Worm (Caenorhabditis elegans): Measurements from ENCODE around the gene T12A2.21.

Gene T12A2.21

DNA sequence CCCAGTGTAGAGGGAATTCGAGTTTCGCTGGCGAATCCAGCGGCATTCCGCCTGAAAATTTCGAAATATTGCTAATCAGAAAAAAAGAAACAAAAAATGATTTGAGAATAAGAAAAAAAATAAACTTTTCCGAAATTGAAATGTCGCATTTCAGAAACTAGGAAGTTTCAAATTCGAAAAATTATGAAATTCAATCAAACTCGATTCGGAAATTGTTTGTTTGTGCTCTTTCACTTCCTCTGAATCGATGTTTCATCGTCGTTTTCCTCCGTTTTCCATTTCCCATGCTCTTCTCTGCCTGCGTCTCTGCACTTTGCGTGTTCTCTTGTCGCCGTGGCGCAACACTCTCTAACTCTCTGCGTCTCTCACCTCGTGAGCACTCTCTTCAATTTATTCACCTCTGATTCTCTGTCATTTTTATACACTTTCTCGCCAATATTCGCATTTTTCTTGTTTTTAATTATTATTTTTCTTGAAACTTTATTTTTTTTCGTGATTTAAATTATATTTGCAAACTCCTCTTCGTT lies 41.8 kb upstream of the T12A2.21 start, which contains the start of gene C18F10.7 (continued):
- TF ChIP-seq lsy-12 (tag; optimal IDR thresholded peaks at IDR 0.05) = no peak

DNA sequence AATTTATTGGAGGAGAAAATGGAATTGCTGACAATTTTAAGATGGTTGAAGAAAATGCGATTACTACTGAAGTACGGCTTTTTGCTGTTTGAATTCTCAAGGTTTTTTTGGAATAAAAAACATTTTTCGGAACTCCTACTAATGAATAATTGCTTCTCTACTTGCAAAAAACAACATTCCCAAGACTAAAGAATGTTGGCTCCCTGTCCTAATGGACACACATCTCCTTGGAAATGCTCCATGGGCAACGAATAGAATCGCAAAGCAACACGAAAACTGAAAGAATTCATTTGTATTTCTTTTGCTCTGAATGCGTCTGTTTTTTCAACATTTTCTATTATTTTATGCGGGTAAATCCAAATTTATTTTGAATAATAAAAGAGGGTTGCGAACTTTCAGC lies 36.3 kb upstream of the T12A2.21 start, which contains the start of gene C18F10.2:
Gene C18F10.2 (plus strand): TSS at position 301 of the 400 bp plus-strand sequence.
- TF ChIP-seq lsy-12 (tag; optimal IDR thresholded peaks at IDR 0.05) (no peak), tbx-2 (tag; optimal IDR thresholded peaks at IDR 0.05) (no peak), ceh-16 (tag; optimal IDR thresholded peaks at IDR 0.05) (no peak), nfya-1 (tag; optimal IDR thresholded peaks at IDR 0.05; ENCODE audit: insufficient read depth) (no peak), pqm-1 (tag; optimal IDR thresholded peaks at IDR 0.05) (no peak), nhr-11 (tag; optimal IDR thresholded peaks at IDR 0.05) (no peak), mdl-1 (tag; optimal IDR thresholded peaks at IDR 0.05) (no peak)

DNA sequence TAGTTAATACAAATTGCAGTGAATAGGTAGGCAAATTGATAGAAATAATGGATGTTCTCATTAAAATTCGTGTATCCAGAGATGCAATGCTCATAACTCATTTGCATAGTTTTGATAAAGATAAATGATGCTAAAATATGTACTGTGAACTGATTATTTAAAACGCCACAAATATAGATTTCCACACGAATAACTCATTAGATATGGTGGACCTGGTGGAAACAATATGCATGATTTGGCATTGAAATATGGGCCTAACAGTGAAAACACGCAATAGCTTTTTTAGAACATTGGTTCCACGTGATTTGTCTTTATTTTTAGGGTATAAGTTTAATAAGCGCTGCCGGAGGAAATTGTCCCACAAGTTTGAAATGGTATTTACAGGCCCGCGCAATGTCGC lies 33.7 kb upstream of the T12A2.21 start, which contains the start of gene srg-3:
Gene srg-3 (minus strand): TSS at position 101 of the 400 bp plus-strand sequence.
- no peak for TF ChIP-seq fkh-2 (tag; optimal IDR thresholded peaks at IDR 0.05)
- no peak for TF ChIP-seq ceh-16 (tag; optimal IDR thresholded peaks at IDR 0.05)
- no peak for TF ChIP-seq elt-3 (tag; optimal IDR thresholded peaks at IDR 0.05)
- no peak for TF ChIP-seq hmg-11 (tag; optimal IDR thresholded peaks at IDR 0.05)
- TF ChIP-seq lin-15B (tag; optimal IDR thresholded peaks at IDR 0.05) = no peak
- TF ChIP-seq sea-2 (GFP tag; optimal IDR thresholded peaks at IDR 0.05) = no peak
- TF ChIP-seq tbx-2 (tag; optimal IDR thresholded peaks at IDR 0.05) = no peak
- no peak for TF ChIP-seq unc-62 (GFP tag; optimal IDR thresholded peaks at IDR 0.05)
- TF ChIP-seq lin-39 (tag; optimal IDR thresholded peaks at IDR 0.05) = no peak
- TF ChIP-seq ceh-28 (tag; optimal IDR thresholded peaks at IDR 0.05) = no peak
- no peak for TF ChIP-seq R02D3.7 (tag; optimal IDR thresholded peaks at IDR 0.05)
- TF ChIP-seq lsy-12 (tag; optimal IDR thresholded peaks at IDR 0.05) = no peak
- TF ChIP-seq nhr-11 (tag; optimal IDR thresholded peaks at IDR 0.05) = no peak
- no peak for TF ChIP-seq zag-1 (tag; optimal IDR thresholded peaks at IDR 0.05)
- no peak for TF ChIP-seq egl-27 (tag; optimal IDR thresholded peaks at IDR 0.05)

DNA sequence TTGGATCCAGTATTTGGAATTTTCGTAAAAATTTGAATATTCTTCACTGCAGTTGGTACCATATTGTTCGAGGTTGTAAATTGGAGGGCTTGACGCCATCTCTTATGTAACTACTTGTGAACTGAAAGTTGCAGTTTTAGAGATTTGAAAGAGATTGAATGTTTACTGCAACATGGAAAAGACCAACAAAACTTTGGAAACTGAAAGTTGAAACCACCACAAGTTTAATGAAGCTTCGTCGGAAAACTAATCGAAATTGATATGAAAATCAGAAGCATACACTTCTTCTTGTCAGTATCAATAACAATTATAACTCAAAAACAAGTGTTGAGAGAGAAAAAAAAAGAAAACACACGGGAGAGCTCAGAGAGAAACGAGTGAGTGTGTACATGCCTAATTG lies 31.5 kb upstream of the T12A2.21 start, which contains the start of gene srg-7:
Gene srg-7 (minus strand): TSS at position 101 of the 400 bp plus-strand sequence.
- TF ChIP-seq nhr-67 (tag; optimal IDR thresholded peaks at IDR 0.05) = no peak
- TF ChIP-seq nhr-76 (tag; optimal IDR thresholded peaks at IDR 0.05) = no peak
- no peak for TF ChIP-seq nhr-237 (tag; optimal IDR thresholded peaks at IDR 0.05)
- no peak for TF ChIP-seq lin-39 (tag; optimal IDR thresholded peaks at IDR 0.05)
- no peak for TF ChIP-seq zag-1 (tag; optimal IDR thresholded peaks at IDR 0.05)
- TF ChIP-seq nhr-23 (tag; optimal IDR thresholded peaks at IDR 0.05) = no peak
- TF ChIP-seq tbx-2 (tag; optimal IDR thresholded peaks at IDR 0.05) = no peak
- no peak for TF ChIP-seq ceh-28 (tag; optimal IDR thresholded peaks at IDR 0.05)
- TF ChIP-seq jun-1 (tag; optimal IDR thresholded peaks at IDR 0.05) = no peak
- no peak for TF ChIP-seq pqm-1 (tag; optimal IDR thresholded peaks at IDR 0.05)
- no peak for TF ChIP-seq nhr-28 (tag; optimal IDR thresholded peaks at IDR 0.05)
- TF ChIP-seq nhr-11 (tag; optimal IDR thresholded peaks at IDR 0.05) = no peak
- TF ChIP-seq elt-1 (tag; optimal IDR thresholded peaks at IDR 0.05) = no peak
- no peak for TF ChIP-seq snpc-4 (tag; optimal IDR thresholded peaks at IDR 0.05)
- no peak for TF ChIP-seq elt-3 (tag; optimal IDR thresholded peaks at IDR 0.05)
- TF ChIP-seq eor-1 (tag; optimal IDR thresholded peaks at IDR 0.05) = no peak
- TF ChIP-seq fkh-10 (GFP tag; optimal IDR thresholded peaks at IDR 0.05) = no peak
- TF ChIP-seq pha-4 (tag; optimal IDR thresholded peaks at IDR 0.05) = no peak
- no peak for TF ChIP-seq unc-62 (GFP tag; optimal IDR thresholded peaks at IDR 0.05)

DNA sequence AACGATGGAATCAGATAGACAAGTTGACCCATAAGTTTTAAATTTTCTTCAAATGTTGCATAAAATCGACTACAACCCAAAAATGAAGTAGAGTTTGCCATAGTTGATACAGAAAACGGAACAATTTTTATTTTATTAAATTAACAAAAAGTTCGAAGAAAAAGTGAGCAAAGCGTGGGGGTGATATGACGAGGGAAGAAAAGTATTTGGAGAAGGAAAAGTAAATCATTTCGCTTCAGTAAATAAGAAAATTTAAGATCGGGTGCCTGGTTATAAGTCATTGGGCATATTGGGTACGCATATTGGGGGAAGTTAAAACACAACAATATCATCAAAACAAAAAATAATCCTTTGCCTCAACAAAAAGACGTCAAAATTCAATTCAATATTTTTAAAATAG lies 29.4 kb upstream of the T12A2.21 start, which contains the start of gene srg-6:
Gene srg-6 (minus strand): TSS at position 101 of the 400 bp plus-strand sequence.
- no peak for TF ChIP-seq ZK546.5 (tag; optimal IDR thresholded peaks at IDR 0.05)
- no peak for TF ChIP-seq nhr-67 (tag; optimal IDR thresholded peaks at IDR 0.05)
- TF ChIP-seq jun-1 (tag; optimal IDR thresholded peaks at IDR 0.05) = no peak
- TF ChIP-seq ztf-4 (tag; optimal IDR thresholded peaks at IDR 0.05) = no peak
- TF ChIP-seq hmg-11 (tag; optimal IDR thresholded peaks at IDR 0.05) = no peak
- TF ChIP-seq elt-3 (tag; optimal IDR thresholded peaks at IDR 0.05) = no peak
- TF ChIP-seq ama-1 (optimal IDR thresholded peaks at IDR 0.05) = no peak
- no peak for TF ChIP-seq lin-15B (tag; optimal IDR thresholded peaks at IDR 0.05)
- no peak for TF ChIP-seq nhr-28 (tag; optimal IDR thresholded peaks at IDR 0.05)
- TF ChIP-seq lsy-12 (tag; optimal IDR thresholded peaks at IDR 0.05) = no peak
- no peak for TF ChIP-seq pqm-1 (tag; optimal IDR thresholded peaks at IDR 0.05)
- TF ChIP-seq ceh-16 (tag; optimal IDR thresholded peaks at IDR 0.05) = no peak
- no peak for TF ChIP-seq egl-5 (tag; optimal IDR thresholded peaks at IDR 0.05)
